Fruit fly (Drosophila melanogaster) whole organism, prepupa: ENCODE measurements around the gene Tlk.

ENCODE experiments used
- Blimp-1 ChIP-seq: fragments of 200-800 bp; sonication (Bioruptor generic); optimal IDR thresholded peaks from 3 replicates; lab custom pipeline; 2017; ENCODE audit warnings: missing biosample characterization, missing genetic modification characterization, mild to moderate bottlenecking, moderate library complexity, missing genetic modification reagents
- CG10631 ChIP-seq: fragments of 200-800 bp; sonication (Bioruptor generic); optimal IDR thresholded peaks from 2 replicates; lab custom pipeline; 2016; ENCODE audit warnings: missing biosample characterization, missing genetic modification characterization
- CG10669 ChIP-seq: fragments of 200-800 bp; sonication (Bioruptor generic); optimal IDR thresholded peaks from 3 replicates; lab custom pipeline; 2018; ENCODE audit warnings: missing biosample characterization, mild to moderate bottlenecking, missing genetic modification characterization, moderate library complexity
- CG11294 ChIP-seq: fragments of 200-800 bp; sonication (Bioruptor generic); IDR thresholded peaks from 2 replicates; pipeline ENCODE4 v1.3.6; 2022; ENCODE audit warnings: missing biosample characterization, missing genetic modification characterization
- CG11762 ChIP-seq: fragments of 200-800 bp; sonication (Bioruptor generic); optimal IDR thresholded peaks from 3 replicates; lab custom pipeline; 2016; ENCODE audit warnings: missing biosample characterization, missing genetic modification characterization; ENCODE audit not compliant: insufficient read depth
- CG11902 ChIP-seq: fragments of 200-800 bp; sonication (Bioruptor generic); optimal IDR thresholded peaks from 3 replicates; lab custom pipeline; 2016; ENCODE audit warnings: missing biosample characterization, missing genetic modification characterization
- CG15336 ChIP-seq: fragments of 200-800 bp; sonication (Bioruptor generic); IDR thresholded peaks from 2 replicates; pipeline ENCODE4 v1.3.6; 2022; ENCODE audit warnings: missing biosample characterization, missing genetic modification characterization
- CG1621 ChIP-seq: fragments of 200-800 bp; sonication (Bioruptor generic); optimal IDR thresholded peaks from 3 replicates; lab custom pipeline; 2018; ENCODE audit warnings: missing biosample characterization, mild to moderate bottlenecking, missing genetic modification characterization
- CG3032 ChIP-seq: fragments of 200-800 bp; optimal IDR thresholded peaks from 2 replicates; lab custom pipeline; 2019; ENCODE audit warnings: missing biosample characterization, mild to moderate bottlenecking, missing genetic modification characterization, moderate library complexity
- CG31627 ChIP-seq: fragments of 200-800 bp; sonication (Bioruptor generic); optimal IDR thresholded peaks from 3 replicates; lab custom pipeline; 2016; ENCODE audit warnings: missing biosample characterization, missing genetic modification characterization
- CG34406 ChIP-seq: fragments of 200-800 bp; sonication (Bioruptor generic); optimal IDR thresholded peaks from 3 replicates; lab custom pipeline; 2016; ENCODE audit warnings: missing biosample characterization, missing genetic modification characterization
- CG3919 ChIP-seq: fragments of 200-800 bp; sonication (Bioruptor generic); optimal IDR thresholded peaks from 3 replicates; lab custom pipeline; 2016; ENCODE audit warnings: missing biosample characterization, missing genetic modification characterization
- CG4318 ChIP-seq: fragments of 200-800 bp; sonication (Bioruptor generic); optimal IDR thresholded peaks from 3 replicates; lab custom pipeline; 2017; ENCODE audit warnings: missing biosample characterization, mild to moderate bottlenecking, missing genetic modification characterization
- CG6163 ChIP-seq: fragments of 200-800 bp; sonication (Bioruptor generic); IDR thresholded peaks from 3 replicates; pipeline ENCODE4 v1.3.6; 2022; ENCODE audit warnings: missing biosample characterization, missing genetic modification characterization
- CG6276 ChIP-seq: fragments of 200-800 bp; sonication (Bioruptor generic); optimal IDR thresholded peaks from 2 replicates; lab custom pipeline; 2017; ENCODE audit warnings: missing biosample characterization, mild to moderate bottlenecking, missing genetic modification characterization
- CG6792 ChIP-seq: fragments of 200-800 bp; sonication (Bioruptor generic); optimal IDR thresholded peaks from 3 replicates; lab custom pipeline; 2016; ENCODE audit warnings: missing biosample characterization, missing genetic modification characterization
- CG6808 ChIP-seq: fragments of 200-800 bp; sonication (Bioruptor generic); optimal IDR thresholded peaks from 3 replicates; lab custom pipeline; 2017; ENCODE audit warnings: missing biosample characterization, missing genetic modification characterization, mild to moderate bottlenecking, moderate library complexity, missing genetic modification reagents
- CG6854 ChIP-seq: fragments of 200-800 bp; sonication (Bioruptor generic); optimal IDR thresholded peaks from 2 replicates; lab custom pipeline; 2017; ENCODE audit warnings: missing biosample characterization, mild to moderate bottlenecking, missing genetic modification characterization
- CG7368 ChIP-seq: fragments of 200-800 bp; sonication (Bioruptor generic); optimal IDR thresholded peaks from 3 replicates; lab custom pipeline; 2016; ENCODE audit warnings: missing biosample characterization, missing genetic modification characterization
- CG8319 ChIP-seq: fragments of 200-800 bp; sonication (Bioruptor generic); optimal IDR thresholded peaks from 3 replicates; lab custom pipeline; 2016; ENCODE audit warnings: missing biosample characterization, missing genetic modification characterization
- CG8632 ChIP-seq: fragments of 200-800 bp; sonication (Bioruptor generic); optimal IDR thresholded peaks from 3 replicates; lab custom pipeline; 2016; ENCODE audit warnings: missing biosample characterization, missing genetic modification characterization
- CG9139 ChIP-seq: fragments of 200-800 bp; sonication (Bioruptor generic); optimal IDR thresholded peaks from 3 replicates; lab custom pipeline; 2017; ENCODE audit warnings: missing biosample characterization, mild to moderate bottlenecking, missing genetic modification characterization
- Eip75B ChIP-seq: fragments of 200-800 bp; sonication (Bioruptor generic); optimal IDR thresholded peaks from 3 replicates; lab custom pipeline; 2016; ENCODE audit warnings: missing biosample characterization, missing genetic modification characterization
- Eip78C ChIP-seq: fragments of 200-800 bp; sonication (Bioruptor generic); peaks from one replicate; lab custom pipeline; 2016; ENCODE audit warnings: missing biosample characterization, missing genetic modification characterization
- Ets21C ChIP-seq: fragments of 200-800 bp; sonication (Bioruptor generic); optimal IDR thresholded peaks from 3 replicates; lab custom pipeline; 2016; ENCODE audit warnings: missing biosample characterization, missing genetic modification characterization
- Ets96B ChIP-seq: fragments of 200-800 bp; optimal IDR thresholded peaks from 2 replicates; lab custom pipeline; 2019; ENCODE audit warnings: missing biosample characterization, mild to moderate bottlenecking, missing genetic modification characterization, moderate library complexity
- Gug ChIP-seq: fragments of 200-800 bp; sonication (Bioruptor generic); IDR thresholded peaks from 2 replicates; pipeline ENCODE4 v1.3.6; 2022; ENCODE audit warnings: missing biosample characterization, missing genetic modification characterization
- Hr38 ChIP-seq: sonication (Bioruptor generic); optimal IDR thresholded peaks from 2 replicates; lab custom pipeline; 2016; ENCODE audit warnings: missing biosample characterization, missing genetic modification characterization
- Hr39 ChIP-seq: fragments of 200-800 bp; sonication (Bioruptor generic); optimal IDR thresholded peaks from 2 replicates; lab custom pipeline; 2016; ENCODE audit warnings: missing biosample characterization, missing genetic modification characterization
- Lpt ChIP-seq: fragments of 200-800 bp; sonication (Bioruptor generic); optimal IDR thresholded peaks from 3 replicates; lab custom pipeline; 2016; ENCODE audit warnings: missing biosample characterization, missing genetic modification characterization
- Met ChIP-seq: fragments of 200-800 bp; sonication (Bioruptor generic); optimal IDR thresholded peaks from 3 replicates; lab custom pipeline; 2016; ENCODE audit warnings: missing biosample characterization, missing genetic modification characterization
- OdsH ChIP-seq: fragments of 200-800 bp; sonication (Bioruptor generic); optimal IDR thresholded peaks from 3 replicates; lab custom pipeline; 2016; ENCODE audit warnings: missing biosample characterization, missing genetic modification characterization
- Smox ChIP-seq: fragments of 200-800 bp; sonication (Bioruptor generic); optimal IDR thresholded peaks from 3 replicates; lab custom pipeline; 2016; ENCODE audit warnings: missing biosample characterization, missing genetic modification characterization
- Sox102F ChIP-seq: fragments of 200-800 bp; sonication (Bioruptor generic); optimal IDR thresholded peaks from 2 replicates; lab custom pipeline; 2016; ENCODE audit warnings: missing biosample characterization, mild to moderate bottlenecking, missing genetic modification characterization
- Sox14 ChIP-seq: fragments of 200-800 bp; sonication (Bioruptor generic); optimal IDR thresholded peaks from 3 replicates; lab custom pipeline; 2016; ENCODE audit warnings: missing biosample characterization, missing genetic modification characterization
- Sox15 ChIP-seq: fragments of 200-800 bp; sonication (Bioruptor generic); optimal IDR thresholded peaks from 3 replicates; lab custom pipeline; 2016; ENCODE audit warnings: missing biosample characterization, missing genetic modification characterization
- achi ChIP-seq: fragments of 200-800 bp; sonication (Bioruptor generic); optimal IDR thresholded peaks from 3 replicates; lab custom pipeline; 2016; ENCODE audit warnings: missing biosample characterization, missing genetic modification characterization
- acj6 ChIP-seq: fragments of 200-800 bp; sonication (Bioruptor generic); optimal IDR thresholded peaks from 3 replicates; lab custom pipeline; 2016; ENCODE audit warnings: missing biosample characterization, missing genetic modification characterization
- cyc ChIP-seq: fragments of 200-800 bp; sonication (Bioruptor generic); optimal IDR thresholded peaks from 3 replicates; lab custom pipeline; 2016; ENCODE audit warnings: missing biosample characterization, missing genetic modification characterization
- dsx ChIP-seq: fragments of 200-800 bp; optimal IDR thresholded peaks from 3 replicates; lab custom pipeline; 2019; ENCODE audit warnings: missing biosample characterization, mild to moderate bottlenecking, missing genetic modification characterization, moderate library complexity; ENCODE audit not compliant: poor library complexity, severe bottlenecking
- eg ChIP-seq: fragments of 200-800 bp; sonication (Bioruptor generic); IDR thresholded peaks from 3 replicates; pipeline ENCODE4 v1.3.6; 2022; ENCODE audit warnings: missing biosample characterization, missing genetic modification characterization
- esn ChIP-seq: fragments of 200-800 bp; sonication (Bioruptor generic); optimal IDR thresholded peaks from 2 replicates; lab custom pipeline; 2016; ENCODE audit warnings: missing biosample characterization, mild to moderate bottlenecking, missing genetic modification characterization, moderate library complexity
- fd59A ChIP-seq: fragments of 200-800 bp; sonication (Bioruptor generic); optimal IDR thresholded peaks from 2 replicates; lab custom pipeline; 2017; ENCODE audit warnings: missing biosample characterization, mild to moderate bottlenecking, missing genetic modification characterization, missing genetic modification reagents
- fd85E ChIP-seq: fragments of 200-800 bp; sonication (Bioruptor generic); optimal IDR thresholded peaks from 3 replicates; lab custom pipeline; 2016; ENCODE audit warnings: missing biosample characterization, missing genetic modification characterization
- fkh ChIP-seq: fragments of 200-800 bp; sonication (Bioruptor generic); optimal IDR thresholded peaks from 3 replicates; lab custom pipeline; 2017; ENCODE audit warnings: missing biosample characterization, mild to moderate bottlenecking, missing genetic modification characterization, moderate library complexity
- net ChIP-seq: fragments of 200-800 bp; sonication (Bioruptor generic); optimal IDR thresholded peaks from 3 replicates; lab custom pipeline; 2016; ENCODE audit warnings: missing biosample characterization, missing genetic modification characterization
- pdm3 ChIP-seq: fragments of 200-800 bp; sonication (Bioruptor generic); optimal IDR thresholded peaks from 3 replicates; lab custom pipeline; 2016; ENCODE audit warnings: missing biosample characterization, missing genetic modification characterization
- salr ChIP-seq, 2 experiments: fragments of 200-800 bp; sonication (Bioruptor generic); optimal IDR thresholded peaks; 3 replicates each; lab custom pipeline; 2016 to 2018; ENCODE audit warnings: missing biosample characterization in 2 of 2, missing genetic modification characterization in 2 of 2, mild to moderate bottlenecking in 1 of 2
- ss ChIP-seq, 2 experiments: fragments of 200-800 bp; sonication (Bioruptor generic); optimal IDR thresholded peaks; 2 replicates in 1 of 2; 3 replicates in 1 of 2; lab custom pipeline; 2017 to 2018; ENCODE audit warnings: mild to moderate bottlenecking in 2 of 2, missing biosample characterization in 2 of 2, missing genetic modification characterization in 2 of 2, moderate library complexity in 1 of 2
- svp ChIP-seq: fragments of 200-800 bp; sonication (Bioruptor generic); peaks from one replicate; lab custom pipeline; 2016; ENCODE audit warnings: missing biosample characterization, missing genetic modification characterization
- topi ChIP-seq: fragments of 200-800 bp; sonication (Bioruptor generic); optimal IDR thresholded peaks from 3 replicates; lab custom pipeline; 2016; ENCODE audit warnings: missing biosample characterization, missing genetic modification characterization
- vri ChIP-seq: fragments of 200-800 bp; sonication (Bioruptor generic); optimal IDR thresholded peaks from 3 replicates; lab custom pipeline; 2016; ENCODE audit warnings: missing biosample characterization, mild to moderate bottlenecking, missing genetic modification characterization

Gene Tlk

dm6 chrX:3722209-3722608 is 2.4 kb downstream of the Tlk start:
- TF ChIP-seq CG6792 (GFP tag; lab: Kevin White, UChicago) (peak; percentile 60), CG6163 (GFP tag; lab: Robert Waterston, UW) (peak; percentile 89), ss (GFP tag; optimal IDR thresholded peaks at IDR 0.05; lab: Kevin White, UChicago) (peak; percentile 34 to 56), Ets21C (GFP tag; lab: Kevin White, UChicago) (no peak), Met (GFP tag; lab: Kevin White, UChicago) (peak; percentile 32), cyc (GFP tag; lab: Kevin White, UChicago) (peak; percentile 32), pdm3 (GFP tag; lab: Kevin White, UChicago) (peak; percentile 62), svp (GFP tag; lab: Kevin White, UChicago) (peak; percentile 79), salr (GFP tag; optimal IDR thresholded peaks at IDR 0.05; lab: Kevin White, UChicago) (peak; percentile 4 to 53), net (GFP tag; lab: Kevin White, UChicago) (peak; percentile 59), CG34406 (GFP tag; lab: Kevin White, UChicago) (peak; percentile 42), fd85E (GFP tag; lab: Kevin White, UChicago) (no peak), CG4318 (peak; percentile 70), fkh (no peak), CG9139 (GFP tag; lab: Kevin White, UChicago) (peak; percentile 47), Blimp-1 (GFP tag; lab: Kevin White, UChicago) (no peak), OdsH (GFP tag; lab: Kevin White, UChicago) (peak; percentile 79), acj6 (GFP tag; lab: Kevin White, UChicago) (peak; percentile 68), CG10631 (GFP tag; lab: Kevin White, UChicago) (peak; percentile 62), Sox15 (peak; percentile 17), Hr39 (GFP tag; lab: Kevin White, UChicago) (peak; percentile 41), Sox102F (peak; percentile 14), Smox (peak; percentile 19), eg (GFP tag; lab: Robert Waterston, UW) (peak; percentile 78), CG6808 (GFP tag; lab: Kevin White, UChicago) (peak; percentile 61), CG7368 (peak; percentile 55), esn (GFP tag; lab: Kevin White, UChicago) (peak; percentile 28), CG11294 (0 out of 2 replicates have a peak, but pooled peaks have one; percentile 52), Eip75B (GFP tag; lab: Kevin White, UChicago) (peak; percentile 47), CG3919 (GFP tag; lab: Kevin White, UChicago) (peak; percentile 71), Hr38 (GFP tag; lab: Kevin White, UChicago) (no peak), dsx (peak; percentile 20), Gug (GFP tag; lab: Robert Waterston, UW) (peak; percentile 74), CG6276 (peak; percentile 71), Eip78C (GFP tag; lab: Kevin White, UChicago) (peak; percentile 85), CG1621 (tag; lab: Kevin White, UChicago) (peak; percentile 44), fd59A (peak; percentile 55), CG6854 (GFP tag; lab: Kevin White, UChicago) (no peak), CG3032 (tag; lab: Kevin White, UChicago) (peak; percentile 53), Sox14 (GFP tag; lab: Kevin White, UChicago) (peak; percentile 63), achi (GFP tag; lab: Kevin White, UChicago) (peak; percentile 56), Lpt (GFP tag; lab: Kevin White, UChicago) (no peak), CG15336 (GFP tag; lab: Robert Waterston, UW) (peak; percentile 82), CG11762 (GFP tag; lab: Kevin White, UChicago) (peak; percentile 40), Ets96B (tag; lab: Kevin White, UChicago) (peak; percentile 41), CG8319 (GFP tag; lab: Kevin White, UChicago) (peak; percentile 37), CG31627 (GFP tag; lab: Kevin White, UChicago) (peak; percentile 40), CG11902 (GFP tag; lab: Kevin White, UChicago) (peak; percentile 11), CG8632 (peak; percentile 34), CG10669 (GFP tag; lab: Kevin White, UChicago) (peak; percentile 59), topi (GFP tag; lab: Kevin White, UChicago) (peak; percentile 39), vri (GFP tag; lab: Kevin White, UChicago) (no peak)
